Fruit fly (Drosophila melanogaster) whole organism, prepupa: ENCODE results near the gene CG6729.
A peak's percentile ranks its signal among the peaks of the same experiment; 100 is the strongest.

Experiments used
- Blimp-1 ChIP-seq: fragments of 200-800 bp; sonication (Bioruptor generic); optimal IDR thresholded peaks from 3 replicates; lab custom pipeline; 2017; ENCODE audit warnings: missing biosample characterization, missing genetic modification characterization, mild to moderate bottlenecking, moderate library complexity, missing genetic modification reagents
- CG10631 ChIP-seq: fragments of 200-800 bp; sonication (Bioruptor generic); optimal IDR thresholded peaks from 2 replicates; lab custom pipeline; 2016; ENCODE audit warnings: missing biosample characterization, missing genetic modification characterization
- CG11294 ChIP-seq: fragments of 200-800 bp; sonication (Bioruptor generic); IDR thresholded peaks from 2 replicates; pipeline ENCODE4 v1.3.6; 2022; ENCODE audit warnings: missing biosample characterization, missing genetic modification characterization
- CG11902 ChIP-seq: fragments of 200-800 bp; sonication (Bioruptor generic); optimal IDR thresholded peaks from 3 replicates; lab custom pipeline; 2016; ENCODE audit warnings: missing biosample characterization, missing genetic modification characterization
- CG15336 ChIP-seq: fragments of 200-800 bp; sonication (Bioruptor generic); IDR thresholded peaks from 2 replicates; pipeline ENCODE4 v1.3.6; 2022; ENCODE audit warnings: missing biosample characterization, missing genetic modification characterization
- CG1621 ChIP-seq: fragments of 200-800 bp; sonication (Bioruptor generic); optimal IDR thresholded peaks from 3 replicates; lab custom pipeline; 2018; ENCODE audit warnings: missing biosample characterization, mild to moderate bottlenecking, missing genetic modification characterization
- CG16779 ChIP-seq: fragments of 200-800 bp; sonication (Bioruptor generic); optimal IDR thresholded peaks from 3 replicates; lab custom pipeline; 2017; ENCODE audit warnings: missing biosample characterization, mild to moderate bottlenecking, missing genetic modification characterization
- CG3032 ChIP-seq: fragments of 200-800 bp; optimal IDR thresholded peaks from 2 replicates; lab custom pipeline; 2019; ENCODE audit warnings: missing biosample characterization, mild to moderate bottlenecking, missing genetic modification characterization, moderate library complexity
- CG32006 ChIP-seq: fragments of 200-800 bp; sonication (Bioruptor generic); optimal IDR thresholded peaks from 3 replicates; lab custom pipeline; 2017; ENCODE audit warnings: missing biosample characterization, mild to moderate bottlenecking, missing genetic modification characterization
- CG3919 ChIP-seq: fragments of 200-800 bp; sonication (Bioruptor generic); optimal IDR thresholded peaks from 3 replicates; lab custom pipeline; 2016; ENCODE audit warnings: missing biosample characterization, missing genetic modification characterization
- CG4318 ChIP-seq: fragments of 200-800 bp; sonication (Bioruptor generic); optimal IDR thresholded peaks from 3 replicates; lab custom pipeline; 2017; ENCODE audit warnings: missing biosample characterization, mild to moderate bottlenecking, missing genetic modification characterization
- CG6163 ChIP-seq: fragments of 200-800 bp; sonication (Bioruptor generic); IDR thresholded peaks from 3 replicates; pipeline ENCODE4 v1.3.6; 2022; ENCODE audit warnings: missing biosample characterization, missing genetic modification characterization
- CG6854 ChIP-seq: fragments of 200-800 bp; sonication (Bioruptor generic); optimal IDR thresholded peaks from 2 replicates; lab custom pipeline; 2017; ENCODE audit warnings: missing biosample characterization, mild to moderate bottlenecking, missing genetic modification characterization
- CG7368 ChIP-seq: fragments of 200-800 bp; sonication (Bioruptor generic); optimal IDR thresholded peaks from 3 replicates; lab custom pipeline; 2016; ENCODE audit warnings: missing biosample characterization, missing genetic modification characterization
- CG8119 ChIP-seq: fragments of 200-800 bp; sonication (Bioruptor generic); IDR thresholded peaks from 3 replicates; pipeline ENCODE4 v1.3.6; 2022; ENCODE audit warnings: missing biosample characterization, missing genetic modification characterization
- Eip78C ChIP-seq: fragments of 200-800 bp; sonication (Bioruptor generic); peaks from one replicate; lab custom pipeline; 2016; ENCODE audit warnings: missing biosample characterization, missing genetic modification characterization
- Ets21C ChIP-seq: fragments of 200-800 bp; sonication (Bioruptor generic); optimal IDR thresholded peaks from 3 replicates; lab custom pipeline; 2016; ENCODE audit warnings: missing biosample characterization, missing genetic modification characterization
- Ets96B ChIP-seq: fragments of 200-800 bp; optimal IDR thresholded peaks from 2 replicates; lab custom pipeline; 2019; ENCODE audit warnings: missing biosample characterization, mild to moderate bottlenecking, missing genetic modification characterization, moderate library complexity
- Gug ChIP-seq: fragments of 200-800 bp; sonication (Bioruptor generic); IDR thresholded peaks from 2 replicates; pipeline ENCODE4 v1.3.6; 2022; ENCODE audit warnings: missing biosample characterization, missing genetic modification characterization
- Hr38 ChIP-seq: sonication (Bioruptor generic); optimal IDR thresholded peaks from 2 replicates; lab custom pipeline; 2016; ENCODE audit warnings: missing biosample characterization, missing genetic modification characterization
- Hr39 ChIP-seq: fragments of 200-800 bp; sonication (Bioruptor generic); optimal IDR thresholded peaks from 2 replicates; lab custom pipeline; 2016; ENCODE audit warnings: missing biosample characterization, missing genetic modification characterization
- Hr4 ChIP-seq: fragments of 200-800 bp; sonication (Bioruptor generic); optimal IDR thresholded peaks from 3 replicates; lab custom pipeline; 2016; ENCODE audit warnings: missing biosample characterization, missing genetic modification characterization
- Lpt ChIP-seq: fragments of 200-800 bp; sonication (Bioruptor generic); optimal IDR thresholded peaks from 3 replicates; lab custom pipeline; 2016; ENCODE audit warnings: missing biosample characterization, missing genetic modification characterization
- Met ChIP-seq: fragments of 200-800 bp; sonication (Bioruptor generic); optimal IDR thresholded peaks from 3 replicates; lab custom pipeline; 2016; ENCODE audit warnings: missing biosample characterization, missing genetic modification characterization
- OdsH ChIP-seq: fragments of 200-800 bp; sonication (Bioruptor generic); optimal IDR thresholded peaks from 3 replicates; lab custom pipeline; 2016; ENCODE audit warnings: missing biosample characterization, missing genetic modification characterization
- Smox ChIP-seq: fragments of 200-800 bp; sonication (Bioruptor generic); optimal IDR thresholded peaks from 3 replicates; lab custom pipeline; 2016; ENCODE audit warnings: missing biosample characterization, missing genetic modification characterization
- Sox15 ChIP-seq: fragments of 200-800 bp; sonication (Bioruptor generic); optimal IDR thresholded peaks from 3 replicates; lab custom pipeline; 2016; ENCODE audit warnings: missing biosample characterization, missing genetic modification characterization
- achi ChIP-seq: fragments of 200-800 bp; sonication (Bioruptor generic); optimal IDR thresholded peaks from 3 replicates; lab custom pipeline; 2016; ENCODE audit warnings: missing biosample characterization, missing genetic modification characterization
- acj6 ChIP-seq: fragments of 200-800 bp; sonication (Bioruptor generic); optimal IDR thresholded peaks from 3 replicates; lab custom pipeline; 2016; ENCODE audit warnings: missing biosample characterization, missing genetic modification characterization
- dac ChIP-seq: fragments of 200-800 bp; sonication (Bioruptor generic); optimal IDR thresholded peaks from 2 replicates; lab custom pipeline; 2017; ENCODE audit warnings: missing biosample characterization, mild to moderate bottlenecking, missing genetic modification characterization
- dsx ChIP-seq: fragments of 200-800 bp; optimal IDR thresholded peaks from 3 replicates; lab custom pipeline; 2019; ENCODE audit warnings: missing biosample characterization, mild to moderate bottlenecking, missing genetic modification characterization, moderate library complexity; ENCODE audit not compliant: poor library complexity, severe bottlenecking
- eg ChIP-seq: fragments of 200-800 bp; sonication (Bioruptor generic); IDR thresholded peaks from 3 replicates; pipeline ENCODE4 v1.3.6; 2022; ENCODE audit warnings: missing biosample characterization, missing genetic modification characterization
- fd59A ChIP-seq: fragments of 200-800 bp; sonication (Bioruptor generic); optimal IDR thresholded peaks from 2 replicates; lab custom pipeline; 2017; ENCODE audit warnings: missing biosample characterization, mild to moderate bottlenecking, missing genetic modification characterization, missing genetic modification reagents
- fd85E ChIP-seq: fragments of 200-800 bp; sonication (Bioruptor generic); optimal IDR thresholded peaks from 3 replicates; lab custom pipeline; 2016; ENCODE audit warnings: missing biosample characterization, missing genetic modification characterization
- fkh ChIP-seq: fragments of 200-800 bp; sonication (Bioruptor generic); optimal IDR thresholded peaks from 3 replicates; lab custom pipeline; 2017; ENCODE audit warnings: missing biosample characterization, mild to moderate bottlenecking, missing genetic modification characterization, moderate library complexity
- net ChIP-seq: fragments of 200-800 bp; sonication (Bioruptor generic); optimal IDR thresholded peaks from 3 replicates; lab custom pipeline; 2016; ENCODE audit warnings: missing biosample characterization, missing genetic modification characterization
- pdm3 ChIP-seq: fragments of 200-800 bp; sonication (Bioruptor generic); optimal IDR thresholded peaks from 3 replicates; lab custom pipeline; 2016; ENCODE audit warnings: missing biosample characterization, missing genetic modification characterization
- salr ChIP-seq, 2 experiments: fragments of 200-800 bp; sonication (Bioruptor generic); optimal IDR thresholded peaks; 3 replicates each; lab custom pipeline; 2016 to 2018; ENCODE audit warnings: missing biosample characterization in 2 of 2, missing genetic modification characterization in 2 of 2, mild to moderate bottlenecking in 1 of 2
- spab ChIP-seq: fragments of 200-800 bp; sonication (Bioruptor generic); optimal IDR thresholded peaks from 2 replicates; lab custom pipeline; 2017; ENCODE audit warnings: missing biosample characterization, mild to moderate bottlenecking, missing genetic modification characterization, missing genetic modification reagents
- ss ChIP-seq, 2 experiments: fragments of 200-800 bp; sonication (Bioruptor generic); optimal IDR thresholded peaks; 2 replicates in 1 of 2; 3 replicates in 1 of 2; lab custom pipeline; 2017 to 2018; ENCODE audit warnings: mild to moderate bottlenecking in 2 of 2, missing biosample characterization in 2 of 2, missing genetic modification characterization in 2 of 2, moderate library complexity in 1 of 2
- svp ChIP-seq: fragments of 200-800 bp; sonication (Bioruptor generic); peaks from one replicate; lab custom pipeline; 2016; ENCODE audit warnings: missing biosample characterization, missing genetic modification characterization
- topi ChIP-seq: fragments of 200-800 bp; sonication (Bioruptor generic); optimal IDR thresholded peaks from 3 replicates; lab custom pipeline; 2016; ENCODE audit warnings: missing biosample characterization, missing genetic modification characterization
- vri ChIP-seq: fragments of 200-800 bp; sonication (Bioruptor generic); optimal IDR thresholded peaks from 3 replicates; lab custom pipeline; 2016; ENCODE audit warnings: missing biosample characterization, mild to moderate bottlenecking, missing genetic modification characterization

The CG6729 gene

DNA sequence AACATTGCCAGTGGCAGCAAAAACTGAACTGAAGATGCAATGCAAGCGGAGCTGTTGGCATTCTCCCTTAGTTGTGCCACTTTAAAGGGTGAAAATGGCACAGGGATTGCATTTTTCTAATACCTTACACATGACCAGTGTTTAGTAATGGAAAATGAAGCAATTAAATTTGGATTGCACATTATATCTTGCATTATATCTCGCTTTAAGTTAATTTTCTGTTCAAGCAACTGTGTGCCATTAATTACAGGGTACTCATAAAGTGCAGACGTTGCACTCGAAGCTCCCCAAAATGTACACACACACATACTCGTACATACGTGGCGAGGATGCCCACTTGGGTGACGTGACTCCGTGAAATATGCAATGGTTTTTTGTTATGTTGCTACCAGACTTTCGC lies 15.9 kb upstream of the CG6729 start (continued):
- peak; percentile 57 for TF ChIP-seq CG32006 (GFP tag; lab: Kevin White, UChicago)
- TF ChIP-seq Ets21C (GFP tag; lab: Kevin White, UChicago) = peak; percentile 20
- peak; percentile 83 for TF ChIP-seq Eip78C (GFP tag; lab: Kevin White, UChicago)
- peak; percentile 37 for TF ChIP-seq OdsH (GFP tag; lab: Kevin White, UChicago)
- TF ChIP-seq CG16779 (tag; lab: Kevin White, UChicago) = no peak
- TF ChIP-seq acj6 (GFP tag; lab: Kevin White, UChicago) = peak; percentile 61
- TF ChIP-seq topi (GFP tag; lab: Kevin White, UChicago) = peak; percentile 45
- no peak for TF ChIP-seq CG11294 (GFP tag; lab: Robert Waterston, UW)
- no peak for TF ChIP-seq dac
- TF ChIP-seq CG10631 = peak; percentile 53
- peak; percentile 26 for TF ChIP-seq Hr4 (GFP tag; lab: Kevin White, UChicago)
- TF ChIP-seq Gug = no peak
- peak; percentile 38 for TF ChIP-seq CG3032 (tag; lab: Kevin White, UChicago)
- peak in 1 of 2 experiments; percentile 26 for TF ChIP-seq salr (GFP tag; optimal IDR thresholded peaks at IDR 0.05; lab: Kevin White, UChicago)
- TF ChIP-seq Hr38 (GFP tag; lab: Kevin White, UChicago) = no peak
- TF ChIP-seq CG6854 = no peak
- TF ChIP-seq Lpt (GFP tag; lab: Kevin White, UChicago) = no peak
- peak; percentile 3 for TF ChIP-seq CG11902
- peak in 1 of 2 experiments; percentile 33 for TF ChIP-seq ss (GFP tag; optimal IDR thresholded peaks at IDR 0.05; lab: Kevin White, UChicago)
- peak; percentile 51 for TF ChIP-seq pdm3
- peak; percentile 61 for TF ChIP-seq Ets96B (tag; lab: Kevin White, UChicago)
- TF ChIP-seq svp (GFP tag; lab: Kevin White, UChicago) = peak; percentile 69
- TF ChIP-seq dsx (GFP tag; lab: Kevin White, UChicago) = peak; percentile 11
- TF ChIP-seq net (GFP tag; lab: Kevin White, UChicago) = no peak

DNA sequence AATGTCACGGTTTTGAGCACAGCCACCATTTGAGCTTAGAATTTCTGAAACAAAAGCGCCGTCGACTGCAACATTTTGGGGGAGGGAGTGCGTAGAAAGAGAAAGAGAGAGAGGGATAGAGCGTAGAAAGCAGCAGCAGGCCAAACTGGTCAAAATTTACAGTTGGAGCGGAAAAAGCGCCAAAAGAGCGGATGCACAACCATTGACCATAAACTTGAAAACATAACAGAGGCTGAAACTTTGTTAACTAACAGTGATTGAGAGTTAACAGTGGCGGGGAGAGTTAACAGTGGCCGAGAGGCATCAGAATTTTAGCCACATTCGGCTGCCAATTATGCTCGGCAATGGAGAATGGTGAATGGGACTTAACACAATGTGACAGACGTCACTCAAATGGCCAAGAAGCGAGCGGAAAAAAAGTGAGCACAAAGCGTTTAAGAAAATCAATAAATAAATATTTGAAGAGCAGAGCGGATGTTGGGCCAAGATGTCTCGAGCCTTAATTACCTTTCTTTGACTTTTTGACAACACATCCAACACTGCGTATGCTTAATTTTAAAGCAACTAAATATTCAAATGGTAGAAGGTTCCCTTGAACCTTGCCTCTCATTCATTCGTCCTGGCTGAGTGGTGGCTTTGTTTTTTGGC lies 13.4 kb upstream of the CG6729 start:
- TF ChIP-seq salr (GFP tag; optimal IDR thresholded peaks at IDR 0.05; lab: Kevin White, UChicago) (no peak), Sox15 (GFP tag; lab: Kevin White, UChicago) (no peak), dsx (GFP tag; lab: Kevin White, UChicago) (peak; percentile 33), net (GFP tag; lab: Kevin White, UChicago) (no peak), Hr38 (GFP tag; lab: Kevin White, UChicago) (no peak), OdsH (GFP tag; lab: Kevin White, UChicago) (no peak), achi (GFP tag; lab: Kevin White, UChicago) (no peak), CG10631 (no peak), CG1621 (tag; lab: Kevin White, UChicago) (no peak), CG8119 (GFP tag; lab: Robert Waterston, UW) (no peak), Eip78C (GFP tag; lab: Kevin White, UChicago) (peak; percentile 29), CG15336 (GFP tag; lab: Robert Waterston, UW) (no peak)

DNA sequence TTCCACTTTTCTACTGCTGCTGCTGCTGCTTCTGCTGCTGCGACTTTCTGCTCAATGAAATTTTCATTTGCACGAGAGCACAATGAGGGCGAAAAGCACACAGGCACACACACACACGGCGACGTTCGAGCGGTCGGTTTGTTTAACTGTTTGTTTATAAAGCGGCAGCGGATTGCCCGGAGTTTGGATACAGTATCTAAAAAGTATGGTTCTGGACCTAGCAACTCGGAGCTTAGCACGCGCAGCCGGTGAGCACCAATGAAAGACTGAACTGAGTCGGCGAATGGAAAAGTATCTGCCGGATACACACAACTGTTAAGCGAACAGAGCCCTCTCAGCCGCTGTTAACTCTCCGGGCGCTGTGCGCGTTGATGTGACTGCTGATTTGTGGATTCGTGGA lies 12.3 kb upstream of the CG6729 start, which contains the start of gene CG17124:
Gene CG17124 (minus strand): TSS at position 277 of the 400 bp plus-strand sequence.
- no peak for TF ChIP-seq CG32006 (GFP tag; lab: Kevin White, UChicago)
- TF ChIP-seq CG15336 (GFP tag; lab: Robert Waterston, UW) = 0 out of 2 replicates have a peak, but pooled peaks have one; percentile 32
- peak; percentile 61 for TF ChIP-seq net (GFP tag; lab: Kevin White, UChicago)
- TF ChIP-seq CG4318 (GFP tag; lab: Kevin White, UChicago) = no peak
- no peak for TF ChIP-seq Hr38 (GFP tag; lab: Kevin White, UChicago)
- TF ChIP-seq fd59A (GFP tag; lab: Kevin White, UChicago) = no peak
- TF ChIP-seq spab = no peak
- TF ChIP-seq Blimp-1 (GFP tag; lab: Kevin White, UChicago) = no peak
- no peak for TF ChIP-seq Hr4 (GFP tag; lab: Kevin White, UChicago)
- TF ChIP-seq CG11902 = no peak
- TF ChIP-seq Ets21C (GFP tag; lab: Kevin White, UChicago) = no peak
- TF ChIP-seq Gug = 0 out of 2 replicates have a peak, but pooled peaks have one; percentile 11
- TF ChIP-seq CG6163 (GFP tag; lab: Robert Waterston, UW) = peak; percentile 64; the same call in 2 of the 3 replicates
- peak; percentile 66 for TF ChIP-seq dsx (GFP tag; lab: Kevin White, UChicago)
- peak; percentile 74; the same call in 2 of the 3 replicates for TF ChIP-seq eg (GFP tag; lab: Robert Waterston, UW)
- TF ChIP-seq Met (GFP tag; lab: Kevin White, UChicago) = no peak
- TF ChIP-seq CG7368 (GFP tag; lab: Kevin White, UChicago) = no peak
- no peak for TF ChIP-seq OdsH (GFP tag; lab: Kevin White, UChicago)
- TF ChIP-seq vri (GFP tag; lab: Kevin White, UChicago) = no peak
- no peak for TF ChIP-seq CG3032 (tag; lab: Kevin White, UChicago)
- peak; percentile 6 for TF ChIP-seq Ets96B (tag; lab: Kevin White, UChicago)
- TF ChIP-seq fkh (GFP tag; lab: Kevin White, UChicago) = peak; percentile 91
- no peak for TF ChIP-seq CG11294 (GFP tag; lab: Robert Waterston, UW)
- no peak for TF ChIP-seq Hr39 (GFP tag; lab: Kevin White, UChicago)
- no peak for TF ChIP-seq Smox (GFP tag; lab: Kevin White, UChicago)
- peak; percentile 63 for TF ChIP-seq CG3919 (GFP tag; lab: Kevin White, UChicago)
- TF ChIP-seq pdm3 = no peak
- TF ChIP-seq CG6854 = peak; percentile 48
- no peak for TF ChIP-seq fd85E
